Worm (Caenorhabditis elegans) whole organism, young adult: ENCODE data around the gene R04A9.6.

Experiments used
- B0035.1 ChIP-seq: sonication (generic microtip); optimal IDR thresholded peaks from 2 replicates; lab custom pipeline; 2016; ENCODE audit warnings: missing genetic modification characterization, mild to moderate bottlenecking, missing compliant biosample characterization, missing genotype, missing genetic modification reagents
- B0261.1 ChIP-seq: sonication (generic microtip); optimal IDR thresholded peaks from 2 replicates; lab custom pipeline; 2016; ENCODE audit warnings: mild to moderate bottlenecking, missing genetic modification characterization, moderate library complexity, missing compliant biosample characterization
- F33H1.4 ChIP-seq: fragments of 200-800 bp; sonication (Bioruptor generic); IDR thresholded peaks from 2 replicates; pipeline ENCODE4 v1.3.6; 2022; ENCODE audit warnings: missing genetic modification reagents, missing genetic modification characterization, missing compliant biosample characterization
- F39B2.1 ChIP-seq: fragments of 200-800 bp; sonication (Bioruptor generic); IDR thresholded peaks from 2 replicates; pipeline ENCODE4 v1.3.6; 2022; ENCODE audit warnings: missing genetic modification reagents, missing genetic modification characterization, missing compliant biosample characterization
- F52B5.7 ChIP-seq: sonication (generic microtip); optimal IDR thresholded peaks from 2 replicates; lab custom pipeline; 2016; ENCODE audit warnings: mild to moderate bottlenecking, missing genetic modification characterization, missing compliant biosample characterization
- F55B11.4 ChIP-seq: sonication (generic microtip); optimal IDR thresholded peaks from 2 replicates; lab custom pipeline; 2016; ENCODE audit warnings: missing compliant biosample characterization, missing genetic modification characterization, borderline replicate concordance; ENCODE audit not compliant: insufficient read depth
- T07F8.4 ChIP-seq: sonication (generic microtip); optimal IDR thresholded peaks from 2 replicates; lab custom pipeline; 2016; ENCODE audit warnings: mild to moderate bottlenecking, missing genetic modification characterization, moderate library complexity, missing compliant biosample characterization
- Y56A3A.18 ChIP-seq: fragments of 200-800 bp; sonication (Bioruptor generic); IDR thresholded peaks from 2 replicates; pipeline ENCODE4 v1.3.6; 2022; ENCODE audit warnings: missing genetic modification reagents, missing genetic modification characterization, missing compliant biosample characterization
- Y67H2A.10 ChIP-seq: fragments of 200-800 bp; sonication (Bioruptor generic); conservative IDR thresholded peaks from 2 replicates; pipeline ENCODE4 v1.3.6; 2022; ENCODE audit warnings: missing genetic modification reagents, missing genetic modification characterization, missing compliant biosample characterization
- ama-1 ChIP-seq, 3 experiments: fragments of 150-350 bp in 1 of 3; sonication (generic microtip) in 2 of 3; optimal IDR thresholded peaks; 2 replicates each; lab custom pipeline; 2014 to 2018; ENCODE audit warnings: missing biosample characterization in 2 of 3, missing genetic modification characterization in 2 of 3, missing genetic modification reagents in 2 of 3
- athp-1 ChIP-seq: sonication (generic microtip); optimal IDR thresholded peaks from 2 replicates; lab custom pipeline; 2017; ENCODE audit warnings: mild to moderate bottlenecking, missing genetic modification characterization, missing compliant biosample characterization
- bed-1 ChIP-seq: fragments of 200-800 bp; sonication (Bioruptor generic); IDR thresholded peaks from 2 replicates; pipeline ENCODE4 v1.3.6; 2022; ENCODE audit warnings: missing genetic modification reagents, missing genetic modification characterization, missing compliant biosample characterization
- cebp-2 ChIP-seq: fragments of 200-800 bp; sonication (Bioruptor generic); IDR thresholded peaks from 2 replicates; pipeline ENCODE4 v1.3.6; 2022; ENCODE audit warnings: missing genetic modification characterization, missing compliant biosample characterization
- ceh-79 ChIP-seq: sonication (generic microtip); optimal IDR thresholded peaks from 2 replicates; lab custom pipeline; 2017; ENCODE audit warnings: mild to moderate bottlenecking, missing genetic modification characterization, missing compliant biosample characterization
- dox-1 ChIP-seq: fragments of 200-800 bp; sonication (Bioruptor generic); IDR thresholded peaks from 2 replicates; pipeline ENCODE4 v1.3.6; 2022; ENCODE audit warnings: missing genetic modification reagents, missing genetic modification characterization, missing compliant biosample characterization
- efl-1 ChIP-seq: fragments of 150-350 bp; optimal IDR thresholded peaks from 2 replicates; lab custom pipeline; 2014; ENCODE audit warnings: missing biosample characterization, missing genetic modification reagents, missing genetic modification characterization
- egrh-3 ChIP-seq: fragments of 200-800 bp; sonication (Bioruptor generic); IDR thresholded peaks from 2 replicates; pipeline ENCODE4 v1.3.6; 2022; ENCODE audit warnings: missing genetic modification reagents, missing genetic modification characterization, missing compliant biosample characterization
- ets-4 ChIP-seq: fragments of 200-800 bp; sonication (Bioruptor generic); optimal IDR thresholded peaks from 2 replicates; lab custom pipeline; 2018; ENCODE audit warnings: mild to moderate bottlenecking, missing genetic modification characterization, missing compliant biosample characterization
- fkh-3 ChIP-seq: sonication (generic microtip); optimal IDR thresholded peaks from 2 replicates; lab custom pipeline; 2016; ENCODE audit warnings: mild to moderate bottlenecking, missing genetic modification characterization, missing compliant biosample characterization
- hlh-26 ChIP-seq: fragments of 200-800 bp; sonication (Bioruptor generic); conservative IDR thresholded peaks from 2 replicates; pipeline ENCODE4 v1.3.6; 2022; ENCODE audit warnings: missing genetic modification reagents, missing genetic modification characterization, missing compliant biosample characterization
- lag-1 ChIP-seq: fragments of 200-800 bp; sonication (Bioruptor generic); IDR thresholded peaks from 2 replicates; pipeline ENCODE4 v1.3.6; 2022; ENCODE audit warnings: missing genetic modification reagents, missing genetic modification characterization, missing compliant biosample characterization
- let-607 ChIP-seq, 2 experiments: fragments of 200-800 bp in 1 of 2; sonication (Bioruptor generic) in 1 of 2; sonication (generic microtip) in 1 of 2; optimal IDR thresholded peaks; 2 replicates each; lab custom pipeline; 2016 to 2018; ENCODE audit warnings: mild to moderate bottlenecking in 2 of 2, missing compliant biosample characterization in 2 of 2, missing genetic modification characterization in 2 of 2, moderate library complexity in 2 of 2, missing genotype in 1 of 2
- lin-26 ChIP-seq: fragments of 200-800 bp; sonication (Bioruptor generic); IDR thresholded peaks from 2 replicates; pipeline ENCODE4 v1.3.6; 2022; ENCODE audit warnings: missing genetic modification reagents, missing genetic modification characterization, missing compliant biosample characterization
- lin-35 ChIP-seq, 3 experiments: fragments of 150-350 bp in 2 of 3; sonication (generic microtip) in 1 of 3; optimal IDR thresholded peaks; 2 replicates each; lab custom pipeline; 2014 to 2018; ENCODE audit warnings: missing biosample characterization in 3 of 3, missing genetic modification characterization in 3 of 3, missing genetic modification reagents in 3 of 3
- lin-40 ChIP-seq: sonication (generic microtip); optimal IDR thresholded peaks from 2 replicates; lab custom pipeline; 2016; ENCODE audit warnings: missing genetic modification characterization, mild to moderate bottlenecking, missing compliant biosample characterization, missing genotype, missing genetic modification reagents
- lir-1 ChIP-seq: fragments of 200-800 bp; sonication (Bioruptor generic); conservative IDR thresholded peaks from 2 replicates; pipeline ENCODE4 v1.3.6; 2022; ENCODE audit warnings: missing genetic modification reagents, missing genetic modification characterization, missing compliant biosample characterization
- mes-4 ChIP-seq: sonication (generic microtip); optimal IDR thresholded peaks from 2 replicates; lab custom pipeline; 2016; ENCODE audit warnings: missing genotype, missing genetic modification characterization, missing compliant biosample characterization
- nfya-2 ChIP-seq: fragments of 200-800 bp; sonication (Bioruptor generic); IDR thresholded peaks from 2 replicates; pipeline ENCODE4 v1.3.6; 2022; ENCODE audit warnings: missing genetic modification reagents, missing genetic modification characterization, missing compliant biosample characterization
- nhr-120 ChIP-seq: fragments of 200-800 bp; sonication (Bioruptor generic); IDR thresholded peaks from 2 replicates; pipeline ENCODE4 v1.3.6; 2022; ENCODE audit warnings: missing genetic modification characterization, missing compliant biosample characterization
- nhr-80 ChIP-seq: sonication (generic microtip); optimal IDR thresholded peaks from 2 replicates; lab custom pipeline; 2016; ENCODE audit warnings: missing genetic modification characterization, missing compliant biosample characterization
- snpc-1.3 ChIP-seq: sonication (generic microtip); optimal IDR thresholded peaks from 2 replicates; lab custom pipeline; 2017; ENCODE audit warnings: missing genetic modification characterization, mild to moderate bottlenecking, missing compliant biosample characterization, antibody characterized with exemption, moderate library complexity, missing genotype, missing genetic modification reagents; ENCODE audit not compliant: insufficient read depth
- snpc-3.4 ChIP-seq: sonication (generic microtip); optimal IDR thresholded peaks from 2 replicates; lab custom pipeline; 2017; ENCODE audit warnings: missing genetic modification characterization, mild to moderate bottlenecking, missing compliant biosample characterization, antibody characterized with exemption, moderate library complexity, missing genotype, missing genetic modification reagents
- sptf-2 ChIP-seq: fragments of 200-800 bp; sonication (Bioruptor generic); optimal IDR thresholded peaks from 2 replicates; lab custom pipeline; 2018; ENCODE audit warnings: mild to moderate bottlenecking, missing genetic modification characterization, missing compliant biosample characterization
- tbp1 ChIP-seq: fragments of 200-800 bp; sonication (Bioruptor generic); optimal IDR thresholded peaks from 2 replicates; lab custom pipeline; 2018; ENCODE audit warnings: mild to moderate bottlenecking, missing genetic modification characterization, missing compliant biosample characterization
- tbx-9 ChIP-seq: sonication (generic microtip); optimal IDR thresholded peaks from 2 replicates; lab custom pipeline; 2016; ENCODE audit warnings: borderline replicate concordance, missing genetic modification characterization, inconsistent platforms, missing compliant biosample characterization
- zfh-2 ChIP-seq: fragments of 200-800 bp; sonication (Bioruptor generic); conservative IDR thresholded peaks from 2 replicates; pipeline ENCODE4 v1.3.6; 2022; ENCODE audit warnings: missing genetic modification reagents, missing genetic modification characterization, missing compliant biosample characterization
- ztf-26 ChIP-seq: sonication (generic microtip); optimal IDR thresholded peaks from 2 replicates; lab custom pipeline; 2017; ENCODE audit warnings: missing genetic modification characterization, missing compliant biosample characterization
- ztf-6 ChIP-seq: fragments of 200-800 bp; sonication (Bioruptor generic); IDR thresholded peaks from 2 replicates; pipeline ENCODE4 v1.3.6; 2022; ENCODE audit warnings: missing genetic modification reagents, missing genetic modification characterization, missing compliant biosample characterization

Gene R04A9.6

DNA sequence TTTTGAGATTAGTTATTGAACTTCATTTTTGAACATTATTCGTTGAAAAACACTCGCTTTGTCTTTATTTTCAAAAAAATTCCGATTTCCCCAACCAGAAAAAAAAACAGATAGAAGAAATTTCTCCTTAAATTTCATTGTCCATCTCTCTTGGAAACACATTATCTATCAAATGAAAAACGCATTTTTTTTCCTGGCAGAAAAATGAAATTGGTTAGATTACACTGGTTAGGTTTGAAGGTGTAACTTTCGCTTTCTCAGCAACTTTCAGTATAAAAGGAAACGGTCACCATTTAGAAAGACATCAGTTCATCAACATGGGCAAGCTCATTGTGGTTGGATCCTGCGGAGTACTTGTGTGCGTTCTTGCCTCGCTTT is 24.0 kb downstream of the R04A9.6 start, which contains the start of gene col-19:
Gene col-19, plus strand, starts transcription at position 301 of the 378 bp plus-strand sequence.
- TF ChIP-seq ztf-26 (no peak), bed-1 (no peak), T07F8.4 (tag; lab: Kevin White, UChicago) (no peak), lag-1 (GFP tag; lab: Robert Waterston, UW) (no peak), fkh-3 (tag; lab: Kevin White, UChicago) (no peak), cebp-2 (GFP tag; lab: Robert Waterston, UW) (no peak), F52B5.7 (tag; lab: Kevin White, UChicago) (no peak), snpc-3.4 (tag; lab: Kevin White, UChicago) (no peak), ztf-6 (GFP tag; lab: Robert Waterston, UW) (no peak), snpc-1.3 (tag; lab: Kevin White, UChicago) (no peak), nfya-2 (GFP tag; lab: Robert Waterston, UW) (no peak), nhr-80 (no peak), F55B11.4 (no peak), tbx-9 (no peak), lin-26 (GFP tag; lab: Robert Waterston, UW) (no peak)

DNA sequence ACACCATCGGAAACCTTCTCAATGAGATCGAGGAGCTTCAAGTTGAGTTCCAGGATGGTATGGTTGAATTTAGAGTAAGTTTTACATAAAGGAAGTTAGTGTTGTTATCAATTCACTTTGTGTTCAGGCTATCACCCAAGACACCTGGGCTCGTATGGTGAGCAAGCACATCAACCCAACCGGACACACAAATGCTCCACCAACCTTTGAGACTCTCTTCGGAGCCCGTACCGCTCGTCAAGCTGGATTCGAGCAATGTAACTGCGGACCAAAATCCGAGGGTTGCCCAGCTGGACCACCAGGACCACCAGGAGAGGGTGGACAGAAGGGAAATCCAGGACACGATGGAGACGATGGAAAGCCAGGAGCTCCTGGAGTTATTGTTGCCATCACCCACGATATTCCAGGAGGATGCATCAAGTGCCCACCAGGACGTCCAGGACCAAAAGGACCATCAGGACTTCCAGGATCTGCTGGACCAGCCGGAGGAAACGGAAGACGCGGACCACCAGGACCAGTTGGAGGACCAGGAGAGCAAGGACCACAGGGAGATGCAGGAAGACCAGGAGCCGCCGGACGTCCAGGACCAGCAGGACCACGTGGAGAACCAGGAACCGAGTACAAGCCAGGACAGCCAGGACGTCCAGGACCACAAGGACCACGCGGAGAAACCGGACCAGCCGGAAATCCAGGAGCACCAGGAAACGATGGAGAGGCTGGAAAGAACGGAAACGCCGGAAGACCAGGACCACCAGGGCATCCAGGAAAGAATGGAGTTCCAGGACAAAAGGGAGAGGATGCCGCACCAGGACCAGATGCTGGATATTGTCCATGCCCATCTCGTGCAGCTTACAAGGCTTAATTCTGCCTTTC is 24.7 kb downstream of the R04A9.6 start:
- TF ChIP-seq F33H1.4 (no peak), F39B2.1 (GFP tag; lab: Robert Waterston, UW) (no peak), Y67H2A.10 (GFP tag; lab: Robert Waterston, UW) (no peak), lir-1 (no peak), B0261.1 (tag; lab: Kevin White, UChicago) (no peak), let-607 (tag; optimal IDR thresholded peaks at IDR 0.05; lab: Kevin White, UChicago) (peak in 1 of 2 experiments; percentile 1), lin-40 (tag; lab: Kevin White, UChicago) (peak; percentile 90), egrh-3 (GFP tag; lab: Robert Waterston, UW) (peak; percentile 76; the same call in 1 of the 2 replicates), Y56A3A.18 (GFP tag; lab: Robert Waterston, UW) (no peak), zfh-2 (GFP tag; lab: Robert Waterston, UW) (peak; percentile 89), T07F8.4 (tag; lab: Kevin White, UChicago) (no peak), tbp1 (GFP tag; lab: Kevin White, UChicago) (no peak), nhr-120 (GFP tag; lab: Robert Waterston, UW) (0 out of 2 replicates have a peak, but pooled peaks have one; percentile 14), athp-1 (no peak), nhr-80 (no peak), efl-1 (GFP tag; lab: Kevin White, UChicago) (no peak), dox-1 (0 out of 2 replicates have a peak, but pooled peaks have one; percentile 5), ceh-79 (tag; lab: Kevin White, UChicago) (no peak), hlh-26 (0 out of 2 replicates have a peak, but pooled peaks have one; percentile 53), B0035.1 (peak; percentile 11), mes-4 (tag; lab: Kevin White, UChicago) (peak; percentile 25), ama-1 (optimal IDR thresholded peaks at IDR 0.05; lab: Kevin White, UChicago) (no peak), ama-1 (GFP tag; optimal IDR thresholded peaks at IDR 0.05; lab: Kevin White, UChicago) (no peak), sptf-2 (GFP tag; lab: Kevin White, UChicago) (no peak), ztf-26 (peak; percentile 68), lin-35 (GFP tag; optimal IDR thresholded peaks at IDR 0.05; lab: Kevin White, UChicago) (no peak), ets-4 (GFP tag; lab: Kevin White, UChicago) (no peak), lin-26 (GFP tag; lab: Robert Waterston, UW) (peak; percentile 85)
